Worm (Caenorhabditis elegans): ENCODE measurements around the gene cids-1.
A peak's percentile ranks its signal among the peaks of the same experiment; 100 is the strongest.

The cids-1 gene

DNA sequence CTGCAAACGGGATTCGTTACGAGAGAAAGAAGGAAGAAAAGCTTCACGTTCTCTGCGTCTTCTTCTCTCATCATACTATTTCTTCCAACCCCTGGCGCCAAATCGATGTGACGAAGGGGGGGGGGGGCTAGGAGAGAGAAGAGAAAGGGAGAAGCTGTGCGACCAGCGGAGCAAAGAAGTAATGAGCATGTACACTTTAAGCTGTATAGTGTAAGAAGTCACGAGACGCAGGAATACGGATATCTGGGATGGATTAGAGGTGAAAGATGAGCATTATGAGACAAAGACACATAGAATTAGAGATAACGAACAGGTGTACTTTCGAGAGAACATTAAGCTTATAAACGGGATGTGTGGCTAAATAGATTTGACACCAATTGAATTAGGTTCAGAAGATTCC, 42.5 kb upstream of the cids-1 start (continued):
- TF ChIP-seq mxl-3 (GFP tag; optimal IDR thresholded peaks at IDR 0.05) (no peak), unc-130 (GFP tag; optimal IDR thresholded peaks at IDR 0.05) (no peak), ceh-44 (GFP tag; IDR thresholded peaks at IDR 0.05) (no peak), dmd-8 (GFP tag; IDR thresholded peaks at IDR 0.05) (no peak), nhr-111 (GFP tag; optimal IDR thresholded peaks at IDR 0.05) (no peak), nhr-11 (tag; optimal IDR thresholded peaks at IDR 0.05) (peak; percentile 45), hmg-1.1 (GFP tag; IDR thresholded peaks at IDR 0.05) (no peak), F26F4.8 (GFP tag; conservative IDR thresholded peaks at IDR 0.05) (no peak), snpc-1.2 (GFP tag; IDR thresholded peaks at IDR 0.05) (no peak), zip-2 (tag; optimal IDR thresholded peaks at IDR 0.05) (no peak), F49E8.2 (tag; optimal IDR thresholded peaks at IDR 0.05; ENCODE audit: borderline replicate concordance) (no peak), nhr-102 (tag; optimal IDR thresholded peaks at IDR 0.05) (no peak), unc-62 (GFP tag; optimal IDR thresholded peaks at IDR 0.05 in 1 of 2) (peak in 1 of 2 experiments; percentile 28), unc-62 (tag; optimal IDR thresholded peaks at IDR 0.05) (no peak), ceh-82 (tag; optimal IDR thresholded peaks at IDR 0.05) (no peak), dmd-6 (GFP tag; IDR thresholded peaks at IDR 0.05) (0 out of 2 replicates have a peak, but pooled peaks have one; percentile 8), lin-39 (tag; optimal IDR thresholded peaks at IDR 0.05) (no peak), ceh-32 (tag; optimal IDR thresholded peaks at IDR 0.05; ENCODE audit: poor library complexity) (no peak), sdz-12 (GFP tag; optimal IDR thresholded peaks at IDR 0.05) (no peak), ces-1 (GFP tag; optimal IDR thresholded peaks at IDR 0.05) (no peak), zip-11 (GFP tag; IDR thresholded peaks at IDR 0.05) (no peak), R02D3.7 (tag; optimal IDR thresholded peaks at IDR 0.05) (no peak), egl-27 (tag; optimal IDR thresholded peaks at IDR 0.05) (no peak), lir-3 (tag; optimal IDR thresholded peaks at IDR 0.05) (no peak), F44E2.7 (GFP tag; IDR thresholded peaks at IDR 0.05) (no peak), D1046.2 (GFP tag; IDR thresholded peaks at IDR 0.05) (no peak), nhr-42 (GFP tag; IDR thresholded peaks at IDR 0.05) (no peak), ceh-20 (GFP tag; IDR thresholded peaks at IDR 0.05) (0 out of 2 replicates have a peak, but pooled peaks have one; percentile 10), snpc-4 (tag; optimal IDR thresholded peaks at IDR 0.05) (no peak), F37D6.2 (tag; optimal IDR thresholded peaks at IDR 0.05) (no peak), dmd-9 (GFP tag; IDR thresholded peaks at IDR 0.05) (no peak), nhr-6 (tag; optimal IDR thresholded peaks at IDR 0.05) (no peak), tag-97 (GFP tag; IDR thresholded peaks at IDR 0.05) (no peak), egl-43 (GFP tag; IDR thresholded peaks at IDR 0.05) (no peak), arid-1 (GFP tag; conservative IDR thresholded peaks at IDR 0.05) (no peak), ceh-62 (tag; optimal IDR thresholded peaks at IDR 0.05) (no peak), zag-1 (tag; optimal IDR thresholded peaks at IDR 0.05) (no peak), duxl-1 (tag; optimal IDR thresholded peaks at IDR 0.05; ENCODE audit: poor library complexity) (no peak), aha-1 (tag) (no peak), ZK546.5 (tag; optimal IDR thresholded peaks at IDR 0.05) (no peak), T26A8.4 (GFP tag; IDR thresholded peaks at IDR 0.05) (no peak), ama-1 (optimal IDR thresholded peaks at IDR 0.05) (no peak), mdl-1 (tag; optimal IDR thresholded peaks at IDR 0.05) (no peak), Y5F2A.4 (GFP tag; optimal IDR thresholded peaks at IDR 0.05) (no peak), mep-1 (tag; optimal IDR thresholded peaks at IDR 0.05) (no peak), T20F7.1 (GFP tag; optimal IDR thresholded peaks at IDR 0.05) (no peak), pha-4 (GFP tag; IDR thresholded peaks at IDR 0.05) (no peak), pha-4 (tag; optimal IDR thresholded peaks at IDR 0.05) (no peak), lin-1 (GFP tag; IDR thresholded peaks at IDR 0.05) (no peak), Y75B8A.6 (GFP tag; IDR thresholded peaks at IDR 0.05) (no peak), zfp-3 (GFP tag; conservative IDR thresholded peaks at IDR 0.05) (no peak), set-16 (GFP tag; IDR thresholded peaks at IDR 0.05) (no peak), mxl-2 (GFP tag; conservative IDR thresholded peaks at IDR 0.05) (no peak), nhr-28 (tag; optimal IDR thresholded peaks at IDR 0.05) (no peak)
